Fruit fly (Drosophila melanogaster): ENCODE data around the gene Usp47.

Gene Usp47

dm6 chr3L:5789663-5790062, 36.9 kb downstream of the Usp47 start (continued):
- TF ChIP-seq phol (tag; optimal IDR thresholded peaks at IDR 0.05) (peak; percentile 35), ind (GFP tag; optimal IDR thresholded peaks at IDR 0.05) (peak; percentile 35), CG9727 (GFP tag; optimal IDR thresholded peaks at IDR 0.05) (no peak), peb (GFP tag; IDR thresholded peaks at IDR 0.05) (no peak), CG14441 (GFP tag; IDR thresholded peaks at IDR 0.05) (no peak), Trl (optimal IDR thresholded peaks at IDR 0.05) (no peak), Trl (GFP tag; optimal IDR thresholded peaks at IDR 0.05) (no peak), CG7357 (GFP tag; IDR thresholded peaks at IDR 0.05) (no peak), CG1024 (GFP tag; IDR thresholded peaks at IDR 0.05) (no peak), gem (tag; optimal IDR thresholded peaks at IDR 0.05) (peak; percentile 57), mam (GFP tag; optimal IDR thresholded peaks at IDR 0.05) (peak; percentile 39), kay (GFP tag; optimal IDR thresholded peaks at IDR 0.05) (peak; percentile 17), abd-A (tag; optimal IDR thresholded peaks at IDR 0.05) (no peak), unpg (GFP tag; optimal IDR thresholded peaks at IDR 0.05) (peak; percentile 45), CG17829 (tag; optimal IDR thresholded peaks at IDR 0.05) (peak; percentile 20), CG4820 (GFP tag; optimal IDR thresholded peaks at IDR 0.05) (no peak), CG12744 (GFP tag; optimal IDR thresholded peaks at IDR 0.05) (no peak), Med (GFP tag) (peak; percentile 92), CG3847 (GFP tag; IDR thresholded peaks at IDR 0.05) (no peak), vfl (GFP tag; optimal IDR thresholded peaks at IDR 0.05) (peak; percentile 13), Nf-YC (tag; optimal IDR thresholded peaks at IDR 0.05) (peak; percentile 26), psq (GFP tag; optimal IDR thresholded peaks at IDR 0.05) (no peak), zf30C (GFP tag; optimal IDR thresholded peaks at IDR 0.05) (no peak), gsb (GFP tag; IDR thresholded peaks at IDR 0.05) (no peak), eve (GFP tag; optimal IDR thresholded peaks at IDR 0.05) (no peak), CG31365 (tag; optimal IDR thresholded peaks at IDR 0.05) (no peak), gro (GFP tag; optimal IDR thresholded peaks at IDR 0.05) (peak; percentile 74), trem (tag; optimal IDR thresholded peaks at IDR 0.05) (peak; percentile 98), unc-4 (GFP tag; IDR thresholded peaks at IDR 0.05; ENCODE audit: partially characterized antibody) (0 out of 2 replicates have a peak, but pooled peaks have one; percentile 26), CG17328 (GFP tag; IDR thresholded peaks at IDR 0.05) (no peak)

DNA sequence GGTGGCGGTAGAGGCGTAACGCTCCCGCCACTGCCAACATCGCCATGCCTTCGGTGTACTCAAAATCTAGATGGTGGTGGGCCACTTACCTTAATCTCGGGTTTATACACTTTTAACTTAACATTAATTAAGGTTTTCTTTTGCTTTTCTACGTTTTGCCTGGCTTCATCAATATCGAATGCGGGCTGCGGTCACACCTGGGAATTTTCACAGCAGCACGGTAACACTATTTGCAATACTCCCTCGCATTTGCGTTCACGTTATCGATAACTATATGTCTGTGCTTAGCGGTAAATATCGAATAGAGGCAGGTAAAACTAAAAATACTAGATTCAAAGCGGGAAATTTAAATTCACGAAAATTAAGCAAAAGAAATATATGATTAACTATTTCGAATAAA, 41.2 kb downstream of the Usp47 start, which contains the start of gene Bre1:
Gene Bre1 (minus strand): TSS at position 226 of the 400 bp plus-strand sequence.
- peak; percentile 11 for TF ChIP-seq B-H2 (GFP tag; optimal IDR thresholded peaks at IDR 0.05)
- peak; percentile 55; the same call in 1 of the 3 replicates for TF ChIP-seq vnd (GFP tag; IDR thresholded peaks at IDR 0.05; ENCODE audit: partially characterized antibody)
- TF ChIP-seq gro (GFP tag; optimal IDR thresholded peaks at IDR 0.05) = peak; percentile 39
- no peak for TF ChIP-seq Atf-2 (GFP tag; optimal IDR thresholded peaks at IDR 0.05)
- TF ChIP-seq onecut (GFP tag; IDR thresholded peaks at IDR 0.05) = peak; percentile 67
- no peak for TF ChIP-seq stc (GFP tag; IDR thresholded peaks at IDR 0.05)
- TF ChIP-seq Nf-YC (tag; optimal IDR thresholded peaks at IDR 0.05) = peak; percentile 3
- TF ChIP-seq Med (GFP tag) = peak; percentile 50
- peak; percentile 73 for TF ChIP-seq Ets97D (GFP tag; optimal IDR thresholded peaks at IDR 0.05)
- peak; percentile 82 for TF ChIP-seq trem (tag; optimal IDR thresholded peaks at IDR 0.05)
- TF ChIP-seq hbn (GFP tag; IDR thresholded peaks at IDR 0.05; ENCODE audit: partially characterized antibody) = peak; percentile 78
- TF ChIP-seq insv (GFP tag; optimal IDR thresholded peaks at IDR 0.05) = no peak
- TF ChIP-seq stwl (tag; optimal IDR thresholded peaks at IDR 0.05) = peak; percentile 78
- TF ChIP-seq nerfin-1 (tag; optimal IDR thresholded peaks at IDR 0.05) = peak; percentile 1
- TF ChIP-seq klu (GFP tag; IDR thresholded peaks at IDR 0.05) = peak; percentile 51; the same call in 1 of the 2 replicates
- peak; percentile 4 for TF ChIP-seq CG12391 (tag; optimal IDR thresholded peaks at IDR 0.05)
- TF ChIP-seq nerfin-2 (GFP tag; IDR thresholded peaks at IDR 0.05; ENCODE audit: partially characterized antibody) = peak; percentile 52
- 0 out of 2 replicates have a peak, but pooled peaks have one; percentile 22 for TF ChIP-seq vvl (GFP tag; IDR thresholded peaks at IDR 0.05)
- peak; percentile 33 for TF ChIP-seq dm (GFP tag; optimal IDR thresholded peaks at IDR 0.05)
- peak; percentile 97 for TF ChIP-seq Dref (GFP tag; IDR thresholded peaks at IDR 0.05)
- TF ChIP-seq CG13287 (GFP tag; IDR thresholded peaks at IDR 0.05; ENCODE audit: partially characterized antibody) = peak; percentile 87
- TF ChIP-seq Stat92E (GFP tag; optimal IDR thresholded peaks at IDR 0.05) = peak in 1 of 3 experiments; percentile 50
- peak; percentile 77 for TF ChIP-seq Dll (GFP tag; IDR thresholded peaks at IDR 0.05; ENCODE audit: partially characterized antibody)
- TF ChIP-seq Atf3 (GFP tag; optimal IDR thresholded peaks at IDR 0.05) = no peak
- peak; percentile 72 for TF ChIP-seq phol (tag; optimal IDR thresholded peaks at IDR 0.05)
- TF ChIP-seq Scr (GFP tag; IDR thresholded peaks at IDR 0.05; ENCODE audit: partially characterized antibody) = peak; percentile 67

Measured in whole organism, embryonic.